Worm (Caenorhabditis elegans): ENCODE measurements around the gene C43C3.4.
"Not testable (repeated sequence)": the region's sequence is repeated elsewhere in the genome, so short reads cannot be mapped to it uniquely, and the experiment has no call there.

C43C3.4 gene

ce11 chrX:9629552-9629951 is 45.1 kb downstream of the C43C3.4 start:
- no peak for TF ChIP-seq unc-62 (GFP tag; optimal IDR thresholded peaks at IDR 0.05)

ce11 chrX:9625824-9626223 is 48.9 kb downstream of the C43C3.4 start, which contains the start of gene F34H10.1:
Gene F34H10.1 (plus strand): TSS chrX:9626124.
- not testable (repeated sequence) for TF ChIP-seq unc-62 (GFP tag; optimal IDR thresholded peaks at IDR 0.05)

All from whole organism, dauer.